Worm (Caenorhabditis elegans): ENCODE results near the gene ZK1290.11.

ZK1290.11 gene

DNA sequence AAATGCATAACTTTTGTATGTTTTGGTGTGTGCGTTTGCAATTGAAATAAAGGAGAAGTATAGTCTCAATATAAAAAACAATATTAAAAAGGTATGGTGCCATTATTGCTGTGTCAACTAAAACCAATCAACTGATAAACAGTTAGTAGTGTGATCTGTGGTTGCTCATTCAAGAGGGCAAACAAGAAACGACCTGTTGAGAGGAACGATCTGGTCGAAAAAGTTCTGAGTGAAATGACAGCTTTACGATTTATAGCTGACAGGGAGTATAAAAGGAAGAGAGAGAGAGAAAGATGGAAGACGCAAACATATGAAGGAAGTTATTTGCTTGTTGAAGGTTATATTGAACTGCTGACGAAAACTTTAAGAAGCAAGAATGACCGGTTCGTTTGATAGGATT, 3.4 kb downstream of the ZK1290.11 start:
- TF ChIP-seq bed-3 (GFP tag; optimal IDR thresholded peaks at IDR 0.05) = no peak
- TF ChIP-seq pha-4 (tag; optimal IDR thresholded peaks at IDR 0.05) = no peak
- TF ChIP-seq ham-2 (GFP tag; optimal IDR thresholded peaks at IDR 0.05) = no peak
- no peak for TF ChIP-seq nhr-28 (tag; optimal IDR thresholded peaks at IDR 0.05)
- no peak for TF ChIP-seq blmp-1 (tag; optimal IDR thresholded peaks at IDR 0.05)
- no peak for TF ChIP-seq hlh-1 (tag; optimal IDR thresholded peaks at IDR 0.05)
- no peak for TF ChIP-seq sptf-1 (tag; optimal IDR thresholded peaks at IDR 0.05)

DNA sequence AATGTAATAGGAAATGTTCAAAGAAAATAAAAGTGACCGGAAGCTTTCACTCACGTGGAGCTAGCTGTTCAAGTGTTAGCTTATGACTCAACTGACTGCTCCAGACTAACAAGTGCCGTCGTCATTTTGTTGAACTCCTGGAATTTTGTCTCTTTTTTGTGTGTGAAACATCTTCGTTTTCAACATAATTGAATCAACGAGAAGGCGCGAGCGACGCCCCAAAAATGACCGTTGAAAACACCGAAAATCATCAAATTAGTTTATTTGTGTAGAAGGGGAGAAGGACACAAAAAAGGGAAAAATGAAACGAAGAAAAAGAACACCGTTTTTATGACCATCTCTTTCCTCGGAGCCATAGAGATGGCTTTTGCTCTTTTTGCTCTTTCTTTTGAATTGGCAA, 5.9 kb downstream of the ZK1290.11 start, which contains the start of gene ZK1290.14:
ZK1290.14 (minus strand) TSS at position 139 of the 400 bp plus-strand sequence.
- no peak for TF ChIP-seq snpc-4 (tag; optimal IDR thresholded peaks at IDR 0.05)
- TF ChIP-seq lin-13 (tag; optimal IDR thresholded peaks at IDR 0.05) = no peak
- TF ChIP-seq blmp-1 (tag; optimal IDR thresholded peaks at IDR 0.05) = no peak
- no peak for TF ChIP-seq ces-1 (GFP tag; optimal IDR thresholded peaks at IDR 0.05)
- no peak for TF ChIP-seq bed-3 (GFP tag; optimal IDR thresholded peaks at IDR 0.05)
- no peak for TF ChIP-seq nhr-237 (tag; optimal IDR thresholded peaks at IDR 0.05)
- no peak for TF ChIP-seq sptf-1 (tag; optimal IDR thresholded peaks at IDR 0.05)
- TF ChIP-seq ham-2 (GFP tag; optimal IDR thresholded peaks at IDR 0.05) = no peak
- no peak for TF ChIP-seq unc-120 (tag; optimal IDR thresholded peaks at IDR 0.05; ENCODE audit: poor library complexity, severe bottlenecking)
- no peak for TF ChIP-seq ceh-83 (GFP tag; optimal IDR thresholded peaks at IDR 0.05)
- TF ChIP-seq lin-32 (GFP tag; optimal IDR thresholded peaks at IDR 0.05) = no peak
- TF ChIP-seq nhr-28 (tag; optimal IDR thresholded peaks at IDR 0.05) = no peak
- TF ChIP-seq ceh-39 (tag; optimal IDR thresholded peaks at IDR 0.05) = no peak
- no peak for TF ChIP-seq mab-5 (tag; optimal IDR thresholded peaks at IDR 0.05)
- TF ChIP-seq pha-4 (tag; optimal IDR thresholded peaks at IDR 0.05) = no peak

DNA sequence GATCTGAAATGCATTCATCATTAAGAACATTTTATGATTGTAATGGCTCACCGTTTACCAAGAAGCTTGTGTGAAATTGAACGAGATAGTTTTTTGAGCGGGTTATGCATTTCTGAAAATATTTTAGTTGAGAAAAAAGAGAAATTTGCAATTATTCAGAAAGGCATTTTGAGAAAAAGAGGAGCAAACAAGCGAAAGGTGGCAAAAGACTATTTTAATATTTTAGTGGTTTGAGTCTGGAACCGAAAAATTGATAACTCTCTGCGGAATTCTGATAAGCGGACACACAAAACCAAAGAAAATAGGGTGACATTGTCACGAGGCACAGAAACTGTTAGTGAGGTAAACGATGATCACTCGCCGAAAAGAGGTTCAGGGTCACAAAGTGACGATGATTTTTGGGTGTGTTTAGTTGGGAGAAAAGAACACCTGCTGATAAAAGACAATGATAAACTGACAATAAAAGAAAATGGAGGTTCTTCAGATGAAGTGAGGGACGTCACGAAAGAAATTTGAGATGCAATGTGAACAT, 6.6 kb downstream of the ZK1290.11 start:
- no peak for TF ChIP-seq pha-4 (tag; optimal IDR thresholded peaks at IDR 0.05)
- TF ChIP-seq blmp-1 (tag; optimal IDR thresholded peaks at IDR 0.05) = no peak
- TF ChIP-seq nhr-2 (tag; optimal IDR thresholded peaks at IDR 0.05) = no peak
- TF ChIP-seq cnd-1 (tag; optimal IDR thresholded peaks at IDR 0.05) = no peak
- TF ChIP-seq sptf-1 (tag; optimal IDR thresholded peaks at IDR 0.05) = no peak
- no peak for TF ChIP-seq M03D4.4 (tag; optimal IDR thresholded peaks at IDR 0.05)
- no peak for TF ChIP-seq mab-5 (tag; optimal IDR thresholded peaks at IDR 0.05)
- no peak for TF ChIP-seq sem-2 (GFP tag; optimal IDR thresholded peaks at IDR 0.05)
- TF ChIP-seq nhr-76 (tag; optimal IDR thresholded peaks at IDR 0.05) = no peak
- TF ChIP-seq ham-2 (GFP tag; optimal IDR thresholded peaks at IDR 0.05) = no peak
- no peak for TF ChIP-seq nhr-28 (tag; optimal IDR thresholded peaks at IDR 0.05)
- no peak for TF ChIP-seq unc-39 (tag; optimal IDR thresholded peaks at IDR 0.05)
- TF ChIP-seq unc-62 (GFP tag; optimal IDR thresholded peaks at IDR 0.05) = no peak
- TF ChIP-seq elt-3 (tag; optimal IDR thresholded peaks at IDR 0.05) = no peak
- no peak for TF ChIP-seq ceh-83 (GFP tag; optimal IDR thresholded peaks at IDR 0.05)
- no peak for TF ChIP-seq mls-2 (tag; optimal IDR thresholded peaks at IDR 0.05)
- TF ChIP-seq ces-1 (GFP tag; optimal IDR thresholded peaks at IDR 0.05) = no peak
- no peak for TF ChIP-seq hlh-1 (tag; optimal IDR thresholded peaks at IDR 0.05)

DNA sequence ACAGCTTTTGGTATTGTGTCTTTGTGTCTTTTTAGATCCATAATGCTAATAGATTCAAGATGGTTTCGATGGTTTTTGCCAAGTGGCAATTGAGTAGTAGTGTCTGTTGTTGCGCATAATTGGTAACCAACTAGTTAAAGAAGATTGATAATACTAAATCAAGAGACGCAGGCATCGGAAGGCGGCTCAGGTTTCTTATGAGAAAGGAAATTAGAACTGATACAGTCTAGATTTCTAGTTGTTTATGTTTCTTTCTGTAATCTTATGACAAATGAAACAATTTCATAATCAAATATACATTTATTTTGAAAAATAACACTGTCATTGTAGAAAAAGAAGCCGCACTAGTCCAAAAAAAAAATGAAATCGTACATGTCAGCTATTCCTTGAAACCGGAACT, 7.6 kb downstream of the ZK1290.11 start, which contains the start of gene ZK1290.10:
ZK1290.10 (minus strand) TSS at position 101 of the 400 bp plus-strand sequence.
- no peak for TF ChIP-seq flh-1 (GFP tag; optimal IDR thresholded peaks at IDR 0.05)

DNA sequence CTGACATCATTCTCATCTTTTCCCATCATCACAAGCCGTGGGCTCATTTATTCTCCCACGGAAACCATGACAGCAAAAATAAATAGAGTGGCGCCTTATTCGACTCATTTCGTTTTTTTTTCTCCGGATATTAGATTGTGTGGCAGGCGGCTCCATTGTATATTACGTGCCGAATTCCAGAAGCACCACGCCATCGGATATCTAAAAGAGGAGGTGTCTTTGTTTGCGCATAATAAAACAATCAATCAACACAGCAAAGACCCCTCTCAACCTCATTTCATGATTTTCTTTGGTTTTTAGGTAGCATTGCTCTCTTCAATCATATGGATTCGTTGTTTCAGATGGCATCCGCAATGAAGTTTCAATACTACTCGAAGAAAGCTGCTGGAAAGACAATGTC, 12.4 kb downstream of the ZK1290.11 start, which contains the start of gene tph-1:
tph-1 (plus strand) TSS at position 301 of the 400 bp plus-strand sequence.
- no peak for TF ChIP-seq lin-32 (GFP tag; optimal IDR thresholded peaks at IDR 0.05)
- no peak for TF ChIP-seq nhr-237 (tag; optimal IDR thresholded peaks at IDR 0.05)

DNA sequence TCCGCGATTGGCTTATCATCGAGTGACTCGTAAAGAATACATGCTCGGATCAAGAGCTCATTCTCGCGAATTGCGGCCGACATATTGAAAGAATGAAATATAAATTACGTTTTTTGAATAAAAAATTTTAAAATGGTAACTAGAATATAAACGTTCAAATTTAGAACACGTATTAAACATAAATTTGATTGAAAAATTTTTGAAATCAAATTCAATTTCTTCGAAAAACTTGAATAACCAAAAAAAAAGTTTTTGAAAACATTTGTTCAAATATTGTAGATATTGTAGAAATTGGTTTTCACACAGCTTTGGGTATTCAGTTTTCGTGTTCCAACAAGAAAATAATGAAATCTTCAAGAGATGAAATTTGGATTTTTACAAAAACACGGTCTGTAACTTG, 13.3 kb downstream of the ZK1290.11 start, which contains the start of gene fbxa-224:
fbxa-224 (minus strand) TSS at position 101 of the 400 bp plus-strand sequence.
- TF ChIP-seq elt-1 (tag; optimal IDR thresholded peaks at IDR 0.05; ENCODE audit: borderline replicate concordance, insufficient read depth) = no peak
- no peak for TF ChIP-seq nhr-2 (tag; optimal IDR thresholded peaks at IDR 0.05)
- no peak for TF ChIP-seq cnd-1 (tag; optimal IDR thresholded peaks at IDR 0.05)
- TF ChIP-seq snpc-4 (tag; optimal IDR thresholded peaks at IDR 0.05) = no peak
- TF ChIP-seq zip-8 (tag; optimal IDR thresholded peaks at IDR 0.05) = no peak
- TF ChIP-seq bed-3 (GFP tag; optimal IDR thresholded peaks at IDR 0.05) = no peak
- TF ChIP-seq unc-39 (tag; optimal IDR thresholded peaks at IDR 0.05) = no peak
- no peak for TF ChIP-seq sptf-1 (tag; optimal IDR thresholded peaks at IDR 0.05)
- TF ChIP-seq tbx-8 (GFP tag; optimal IDR thresholded peaks at IDR 0.05) = no peak
- no peak for TF ChIP-seq ham-2 (GFP tag; optimal IDR thresholded peaks at IDR 0.05)
- no peak for TF ChIP-seq pha-4 (tag; optimal IDR thresholded peaks at IDR 0.05)
- TF ChIP-seq ztf-11 (tag; optimal IDR thresholded peaks at IDR 0.05) = no peak
- no peak for TF ChIP-seq unc-62 (GFP tag; optimal IDR thresholded peaks at IDR 0.05)
- TF ChIP-seq ceh-39 (tag; optimal IDR thresholded peaks at IDR 0.05) = no peak
- TF ChIP-seq M03D4.4 (tag; optimal IDR thresholded peaks at IDR 0.05) = no peak
- no peak for TF ChIP-seq mep-1 (tag; optimal IDR thresholded peaks at IDR 0.05)
- no peak for TF ChIP-seq elt-3 (tag; optimal IDR thresholded peaks at IDR 0.05)
- TF ChIP-seq drap-1 (GFP tag; optimal IDR thresholded peaks at IDR 0.05) = no peak
